Fruit fly (Drosophila melanogaster): Measurements from ENCODE around the gene Hsc70-4.

Hsc70-4 gene

DNA sequence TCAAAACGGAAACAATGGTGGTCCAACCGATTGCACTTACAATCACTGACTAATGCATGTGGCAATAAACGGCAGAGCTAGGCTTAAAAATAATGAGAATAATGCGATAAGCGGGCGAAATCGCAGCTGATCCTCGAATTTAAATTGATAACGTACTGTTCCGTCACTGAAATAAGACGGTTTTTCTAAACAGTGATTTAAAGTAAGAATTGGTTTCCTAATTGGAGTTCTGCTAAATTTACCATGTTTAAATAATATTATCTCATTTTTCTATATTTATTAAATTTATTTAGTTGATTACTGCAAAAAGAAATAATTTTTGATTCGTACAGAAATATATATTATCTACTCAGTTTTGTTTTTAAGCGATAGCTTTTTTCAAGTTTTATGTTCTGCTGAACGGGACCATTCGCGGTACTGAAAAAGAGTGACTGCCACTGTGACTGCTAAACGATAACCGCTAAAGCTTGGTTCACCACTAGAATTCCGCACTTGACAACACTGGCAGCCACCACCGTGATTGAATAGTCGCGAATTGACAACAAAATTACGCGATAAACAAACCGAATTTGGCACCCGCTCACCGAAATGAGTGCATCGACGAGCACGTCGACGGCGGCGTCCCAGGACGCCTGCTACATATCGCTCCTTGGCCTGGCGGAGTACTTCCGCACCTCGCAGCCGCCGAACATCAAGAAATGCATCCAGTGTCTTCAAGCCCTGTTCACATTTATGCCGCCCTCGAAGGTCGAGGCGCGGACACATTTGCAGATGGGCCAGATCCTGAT, 33.6 kb upstream of the Hsc70-4 start, which contains the start of the genes Spn88Eb and Mau2 (continued):
- TF ChIP-seq HLH3B (GFP tag; IDR thresholded peaks at IDR 0.05) (peak; percentile 53; the same call in 1 of the 2 replicates), hbn (GFP tag; IDR thresholded peaks at IDR 0.05; ENCODE audit: partially characterized antibody) (peak; percentile 68), Dll (GFP tag; IDR thresholded peaks at IDR 0.05; ENCODE audit: partially characterized antibody) (peak; percentile 75; the same call in 3 of the 4 replicates), CHES-1-like (GFP tag; optimal IDR thresholded peaks at IDR 0.05) (peak; percentile 78), CG12942 (GFP tag; optimal IDR thresholded peaks at IDR 0.05) (peak; percentile 61), vvl (GFP tag; IDR thresholded peaks at IDR 0.05) (peak; percentile 83), CG16779 (GFP tag; IDR thresholded peaks at IDR 0.05) (0 out of 2 replicates have a peak, but pooled peaks have one; percentile 38), CG31388 (GFP tag; optimal IDR thresholded peaks at IDR 0.05) (no peak), sens-2 (GFP tag; IDR thresholded peaks at IDR 0.05) (peak; percentile 40; the same call in 1 of the 2 replicates), CG3065 (GFP tag; optimal IDR thresholded peaks at IDR 0.05) (no peak), CG12236 (GFP tag; optimal IDR thresholded peaks at IDR 0.05) (no peak), bowl (GFP tag; IDR thresholded peaks at IDR 0.05) (no peak), Max (GFP tag; optimal IDR thresholded peaks at IDR 0.05) (peak; percentile 42), Hr51 (GFP tag; optimal IDR thresholded peaks at IDR 0.05) (peak in 1 of 2 experiments; percentile 79), Dip3 (GFP tag; optimal IDR thresholded peaks at IDR 0.05) (peak; percentile 62), CG10366 (GFP tag; IDR thresholded peaks at IDR 0.05) (peak; percentile 74), disco-r (GFP tag; optimal IDR thresholded peaks at IDR 0.05) (peak; percentile 1), ems (GFP tag; optimal IDR thresholded peaks at IDR 0.05) (peak; percentile 61), CG15269 (tag; optimal IDR thresholded peaks at IDR 0.05) (no peak), GATAe (GFP tag; conservative IDR thresholded peaks at IDR 0.05) (no peak; the same call in 1 of the 2 replicates), jing (GFP tag; optimal IDR thresholded peaks at IDR 0.05) (no peak), az2 (GFP tag; optimal IDR thresholded peaks at IDR 0.05) (peak; percentile 60), Meics (GFP tag; optimal IDR thresholded peaks at IDR 0.05) (peak; percentile 64), Nf-YB (GFP tag; optimal IDR thresholded peaks at IDR 0.05) (no peak), CG16815 (GFP tag; optimal IDR thresholded peaks at IDR 0.05) (peak; percentile 42), Kr (GFP tag; optimal IDR thresholded peaks at IDR 0.05) (no peak), Sox100B (GFP tag; optimal IDR thresholded peaks at IDR 0.05) (no peak), CG2712 (tag; optimal IDR thresholded peaks at IDR 0.05) (peak; percentile 90), Dad (GFP tag; optimal IDR thresholded peaks at IDR 0.05) (peak; percentile 69), rib (GFP tag; IDR thresholded peaks at IDR 0.05) (peak; percentile 87), cas (GFP tag; IDR thresholded peaks at IDR 0.05) (peak; percentile 47; the same call in 1 of the 2 replicates), cg (GFP tag; optimal IDR thresholded peaks at IDR 0.05) (no peak), fd64A (GFP tag; optimal IDR thresholded peaks at IDR 0.05) (no peak), CG14860 (GFP tag; IDR thresholded peaks at IDR 0.05; ENCODE audit: partially characterized antibody) (peak; percentile 46; the same call in 2 of the 3 replicates), CG5953 (GFP tag; IDR thresholded peaks at IDR 0.05) (no peak), CG1832 (GFP tag; optimal IDR thresholded peaks at IDR 0.05) (no peak), inv (GFP tag; IDR thresholded peaks at IDR 0.05; ENCODE audit: partially characterized antibody) (peak; percentile 49; the same call in 1 of the 2 replicates), CG13894 (tag; optimal IDR thresholded peaks at IDR 0.05) (no peak), Bdp1 (GFP tag; optimal IDR thresholded peaks at IDR 0.05) (peak; percentile 56), CG16863 (GFP tag; optimal IDR thresholded peaks at IDR 0.05) (peak; percentile 55), CG11560 (tag; IDR thresholded peaks at IDR 0.05) (0 out of 3 replicates have a peak, but pooled peaks have one; percentile 47), H15 (GFP tag; IDR thresholded peaks at IDR 0.05) (peak; percentile 61; the same call in 2 of the 3 replicates), CG31224 (GFP tag; IDR thresholded peaks at IDR 0.05) (peak; percentile 70), lbe (GFP tag; optimal IDR thresholded peaks at IDR 0.05) (peak; percentile 57), CG14710 (tag; optimal IDR thresholded peaks at IDR 0.05) (peak; percentile 66), CG3726 (GFP tag; IDR thresholded peaks at IDR 0.05) (peak; percentile 52; the same call in 1 of the 3 replicates), CG7839 (tag; optimal IDR thresholded peaks at IDR 0.05) (no peak), Sin3A (optimal IDR thresholded peaks at IDR 0.05) (peak; percentile 61), sug (tag; optimal IDR thresholded peaks at IDR 0.05) (peak; percentile 80)
